Worm (Caenorhabditis elegans) whole organism, L3 larva: Measurements from ENCODE around the gene C47A4.3.

Experiments used
- egl-27 ChIP-seq: sonication (generic microtip); optimal IDR thresholded peaks from 4 replicates; lab custom pipeline; 2017; ENCODE audit warnings: missing biosample characterization, missing genetic modification reagents, missing genetic modification characterization
- fos-1 ChIP-seq: fragments of 150-350 bp; optimal IDR thresholded peaks from 2 replicates; lab custom pipeline; 2014; ENCODE audit warnings: missing biosample characterization, missing genetic modification characterization
- hmg-11 ChIP-seq: sonication (generic microtip); optimal IDR thresholded peaks from 2 replicates; lab custom pipeline; 2016; ENCODE audit warnings: missing genetic modification characterization, missing compliant biosample characterization
- lin-39 ChIP-seq: fragments of 150-350 bp; optimal IDR thresholded peaks from 2 replicates; lab custom pipeline; 2018; ENCODE audit warnings: missing biosample characterization, missing genetic modification reagents, missing genetic modification characterization
- nhr-237 ChIP-seq: fragments of 150-350 bp; optimal IDR thresholded peaks from 2 replicates; lab custom pipeline; 2014; ENCODE audit warnings: missing biosample characterization, missing genetic modification characterization
- snpc-4 ChIP-seq: fragments of 150-350 bp; optimal IDR thresholded peaks from 2 replicates; lab custom pipeline; 2014; ENCODE audit warnings: missing biosample characterization, missing genetic modification characterization
- unc-62 ChIP-seq: fragments of 150-350 bp; sonication (generic microtip); optimal IDR thresholded peaks from 4 replicates; lab custom pipeline; 2014; ENCODE audit warnings: missing biosample characterization, missing genetic modification reagents, missing genetic modification characterization

- TF ChIP-seq lin-39 (tag; lab: Kevin White, UChicago) (no peak), fos-1 (no peak), snpc-4 (no peak), unc-62 (no peak), nhr-237 (no peak), hmg-11 (no peak), egl-27 (tag; lab: Kevin White, UChicago) (no peak)
These were observed 31.8 kb downstream of the C47A4.3 start for ce11 chrIV:13710367-13710766.
